Fruit fly (Drosophila melanogaster) ovary, adult (tissue): ENCODE results near the gene CG13384.

Experiments
- CG17801 ChIP-seq: fragments of 200-800 bp; optimal IDR thresholded peaks from 2 replicates; lab custom pipeline; 2019; ENCODE audit warnings: missing biosample characterization, mild to moderate bottlenecking, missing genetic modification characterization, moderate library complexity; ENCODE audit not compliant: partially characterized antibody

CG13384 gene

dm6 chr2L:8417562-8417961, 33.3 kb downstream of the CG13384 start:
- TF ChIP-seq CG17801 (GFP tag; lab: Kevin White, UChicago) = no peak

- TF ChIP-seq CG17801 (GFP tag; lab: Kevin White, UChicago) = no peak
Observed at dm6 chr2L:8418113-8418885, 34.0 kb downstream of the CG13384 start.

- no peak for TF ChIP-seq CG17801 (GFP tag; lab: Kevin White, UChicago)
Observed at dm6 chr2L:8419382-8419940, 35.2 kb downstream of the CG13384 start.

- TF ChIP-seq CG17801 (GFP tag; lab: Kevin White, UChicago) = no peak
Observed at dm6 chr2L:8420259-8420930, 36.1 kb downstream of the CG13384 start.

dm6 chr2L:8421717-8422116, 37.5 kb downstream of the CG13384 start:
- no peak for TF ChIP-seq CG17801 (GFP tag; lab: Kevin White, UChicago)

- no peak for TF ChIP-seq CG17801 (GFP tag; lab: Kevin White, UChicago)
Observed at dm6 chr2L:8423047-8423446, 38.8 kb downstream of the CG13384 start.

dm6 chr2L:8423460-8424089, 39.3 kb downstream of the CG13384 start:
- no peak for TF ChIP-seq CG17801 (GFP tag; lab: Kevin White, UChicago)

- no peak for TF ChIP-seq CG17801 (GFP tag; lab: Kevin White, UChicago)
Observed at dm6 chr2L:8424090-8424470, 39.8 kb downstream of the CG13384 start.

- TF ChIP-seq CG17801 (GFP tag; lab: Kevin White, UChicago) = no peak
Observed at dm6 chr2L:8424662-8425208, 40.5 kb downstream of the CG13384 start.

dm6 chr2L:8425212-8425611, 41.0 kb downstream of the CG13384 start:
- no peak for TF ChIP-seq CG17801 (GFP tag; lab: Kevin White, UChicago)

- no peak for TF ChIP-seq CG17801 (GFP tag; lab: Kevin White, UChicago)
Observed at dm6 chr2L:8425962-8426759, 41.9 kb downstream of the CG13384 start.

- TF ChIP-seq CG17801 (GFP tag; lab: Kevin White, UChicago) = no peak
Observed at dm6 chr2L:8426801-8427200, 42.5 kb downstream of the CG13384 start.

dm6 chr2L:8432130-8432529, 47.9 kb downstream of the CG13384 start:
- TF ChIP-seq CG17801 (GFP tag; lab: Kevin White, UChicago) = no peak

dm6 chr2L:8433512-8433911, 49.3 kb downstream of the CG13384 start, which contains the start of gene grk:
grk (minus strand) TSS chr2L:8433598.
- no peak for TF ChIP-seq CG17801 (GFP tag; lab: Kevin White, UChicago)
